Fruit fly (Drosophila melanogaster) whole organism, adult: ENCODE data around the gene CG3104.
A peak's percentile ranks its signal among the peaks of the same experiment; 100 is the strongest.

Experiments
- CG11617 ChIP-seq: fragments of 200-800 bp; sonication (Bioruptor generic); optimal IDR thresholded peaks from 2 replicates; lab custom pipeline; 2017; ENCODE audit warnings: mild to moderate bottlenecking, missing biosample characterization, missing genetic modification reagents, missing genetic modification characterization
- CG12768 ChIP-seq: fragments of 200-800 bp; sonication (Bioruptor generic); optimal IDR thresholded peaks from 2 replicates; lab custom pipeline; 2017; ENCODE audit warnings: missing biosample characterization, missing genetic modification characterization, mild to moderate bottlenecking, moderate library complexity, missing genetic modification reagents
- CG7101 ChIP-seq: fragments of 200-800 bp; sonication (Bioruptor generic); optimal IDR thresholded peaks from 2 replicates; lab custom pipeline; 2018; ENCODE audit warnings: missing biosample characterization, mild to moderate bottlenecking, missing genetic modification characterization, moderate library complexity
- Mnt ChIP-seq: fragments of 200-800 bp; sonication (Bioruptor generic); optimal IDR thresholded peaks from 2 replicates; lab custom pipeline; 2016; ENCODE audit warnings: missing biosample characterization, mild to moderate bottlenecking, missing genetic modification characterization
- bab1 ChIP-seq: fragments of 200-800 bp; sonication (Bioruptor generic); optimal IDR thresholded peaks from 3 replicates; lab custom pipeline; 2019; ENCODE audit warnings: missing biosample characterization, mild to moderate bottlenecking, missing genetic modification characterization, moderate library complexity
- cnc ChIP-seq, 2 experiments: fragments of >200 bp; optimal IDR thresholded peaks; 2 replicates each; lab custom pipeline; 2017
- kay ChIP-seq: fragments of 200-800 bp; sonication (Bioruptor generic); peaks from one replicate; lab custom pipeline; 2016; ENCODE audit warnings: missing biosample characterization, missing genetic modification characterization, borderline replicate concordance
- pad ChIP-seq: fragments of 200-800 bp; sonication (Bioruptor generic); optimal IDR thresholded peaks from 3 replicates; lab custom pipeline; 2017; ENCODE audit warnings: missing biosample characterization, missing genetic modification characterization, mild to moderate bottlenecking, moderate library complexity, missing genetic modification reagents
- tj ChIP-seq: fragments of 200-800 bp; sonication (Bioruptor generic); optimal IDR thresholded peaks from 3 replicates; lab custom pipeline; 2017; ENCODE audit warnings: missing biosample characterization, mild to moderate bottlenecking, missing genetic modification characterization, moderate library complexity
- toe ChIP-seq: fragments of 200-800 bp; sonication (Bioruptor generic); optimal IDR thresholded peaks from 2 replicates; lab custom pipeline; 2016; ENCODE audit warnings: missing biosample characterization, missing genetic modification characterization

DNA sequence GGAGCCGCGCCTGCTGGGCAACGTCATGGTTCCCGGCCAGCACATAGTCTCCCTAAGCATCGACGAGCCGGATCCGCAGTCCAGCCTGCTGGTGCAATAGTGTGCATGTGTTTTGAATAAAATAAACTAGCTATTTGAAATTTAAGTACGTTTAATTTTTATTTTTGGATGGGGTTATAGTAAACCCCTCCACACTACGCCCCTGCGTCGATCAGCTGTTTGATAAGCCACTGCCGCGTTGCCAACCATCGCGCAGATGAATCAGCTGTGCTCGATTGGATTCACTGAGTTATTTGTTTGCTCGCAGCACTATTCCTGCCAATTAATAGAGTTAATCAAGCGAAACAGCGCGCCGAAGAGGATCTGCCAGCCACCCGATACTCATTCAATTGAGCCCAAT lies 23.3 kb upstream of the CG3104 start, which contains the start of gene RabGGTb:
- TF ChIP-seq kay (GFP tag; lab: Kevin White, UChicago) (no peak), toe (GFP tag; lab: Kevin White, UChicago) (peak; percentile 28), Mnt (peak; percentile 55), cnc (optimal IDR thresholded peaks at IDR 0.05; lab: Kevin White, UChicago) (no peak), tj (GFP tag; lab: Kevin White, UChicago) (peak; percentile 11), bab1 (peak; percentile 75), CG12768 (GFP tag; lab: Kevin White, UChicago) (peak; percentile 59), CG7101 (tag; lab: Kevin White, UChicago) (peak; percentile 51), pad (GFP tag; lab: Kevin White, UChicago) (peak; percentile 4), CG11617 (peak; percentile 22)
